Fruit fly (Drosophila melanogaster): ENCODE data around the gene f.

The f gene

dm6 chrX:17187495-17187894, 45.2 kb upstream of the f start (continued):
- TF ChIP-seq crc (GFP tag; optimal IDR thresholded peaks at IDR 0.05) (no peak), vfl (GFP tag; optimal IDR thresholded peaks at IDR 0.05) (no peak), E2f1 (GFP tag; IDR thresholded peaks at IDR 0.05) (no peak), CG15696 (tag; optimal IDR thresholded peaks at IDR 0.05) (no peak), Lim3 (GFP tag; IDR thresholded peaks at IDR 0.05) (no peak), CG11085 (GFP tag; IDR thresholded peaks at IDR 0.05) (no peak), phol (tag; optimal IDR thresholded peaks at IDR 0.05) (peak; percentile 23), ab (GFP tag; optimal IDR thresholded peaks at IDR 0.05) (no peak), CG8944 (GFP tag; optimal IDR thresholded peaks at IDR 0.05) (no peak), CG14710 (tag; optimal IDR thresholded peaks at IDR 0.05) (no peak), chif (GFP tag; optimal IDR thresholded peaks at IDR 0.05) (no peak), lmd (GFP tag; IDR thresholded peaks at IDR 0.05) (0 out of 2 replicates have a peak, but pooled peaks have one; percentile 20), Taf1 (GFP tag; IDR thresholded peaks at IDR 0.05) (no peak), CG5245 (GFP tag; optimal IDR thresholded peaks at IDR 0.05) (no peak), CG4820 (GFP tag; optimal IDR thresholded peaks at IDR 0.05) (no peak), CG32532 (GFP tag; IDR thresholded peaks at IDR 0.05) (no peak), sob (GFP tag; IDR thresholded peaks at IDR 0.05) (no peak), CG10565 (GFP tag; optimal IDR thresholded peaks at IDR 0.05) (no peak), dm (GFP tag; optimal IDR thresholded peaks at IDR 0.05) (no peak), D (optimal IDR thresholded peaks at IDR 0.05) (no peak), D (GFP tag; optimal IDR thresholded peaks at IDR 0.05) (no peak), CG8388 (GFP tag; optimal IDR thresholded peaks at IDR 0.05) (peak; percentile 11), ERR (GFP tag; optimal IDR thresholded peaks at IDR 0.05) (no peak), CG18619 (GFP tag; optimal IDR thresholded peaks at IDR 0.05) (no peak), NFAT (GFP tag; IDR thresholded peaks at IDR 0.05) (no peak), CG1792 (GFP tag; optimal IDR thresholded peaks at IDR 0.05) (no peak), repo (GFP tag; optimal IDR thresholded peaks at IDR 0.05) (no peak), luna (GFP tag; optimal IDR thresholded peaks at IDR 0.05) (no peak), CG17568 (GFP tag; optimal IDR thresholded peaks at IDR 0.05) (no peak), CG3838 (GFP tag; optimal IDR thresholded peaks at IDR 0.05) (no peak), dmrt99B (tag; optimal IDR thresholded peaks at IDR 0.05) (peak; percentile 31), ase (GFP tag; IDR thresholded peaks at IDR 0.05) (no peak), CG4854 (GFP tag; optimal IDR thresholded peaks at IDR 0.05) (no peak)

- TF ChIP-seq nmo (GFP tag; optimal IDR thresholded peaks at IDR 0.05) (no peak), sens (GFP tag) (peak; percentile 77), tgo (GFP tag; IDR thresholded peaks at IDR 0.05) (no peak), crol (GFP tag; IDR thresholded peaks at IDR 0.05) (no peak), hbn (GFP tag; IDR thresholded peaks at IDR 0.05; ENCODE audit: partially characterized antibody) (no peak)
Measured at dm6 chrX:17188167-17188566, 44.6 kb upstream of the f start.

dm6 chrX:17202498-17203162, 30.1 kb upstream of the f start, which contains the start of the genes TTLL1A and CG5070:
TTLL1A (minus strand) TSS chrX:17202598.
CG5070 (plus strand) TSS chrX:17203112.
- TF ChIP-seq cas (GFP tag; IDR thresholded peaks at IDR 0.05) (no peak), peb (GFP tag; IDR thresholded peaks at IDR 0.05) (no peak), shn (GFP tag; optimal IDR thresholded peaks at IDR 0.05) (no peak), CG14050 (GFP tag; IDR thresholded peaks at IDR 0.05) (no peak), ATbp (GFP tag; optimal IDR thresholded peaks at IDR 0.05) (no peak), psq (GFP tag; optimal IDR thresholded peaks at IDR 0.05) (no peak), hth (optimal IDR thresholded peaks at IDR 0.05) (no peak), CG7987 (GFP tag; optimal IDR thresholded peaks at IDR 0.05) (no peak), bbx (GFP tag; IDR thresholded peaks at IDR 0.05; ENCODE audit: partially characterized antibody) (no peak), sens-2 (GFP tag; IDR thresholded peaks at IDR 0.05) (no peak)

Measured in whole organism, embryonic.